Worm (Caenorhabditis elegans) whole organism, L4 larva: ENCODE data around the gene F40C5.1.

Experiments
- D1046.2 ChIP-seq: fragments of 200-800 bp; sonication (Bioruptor generic); IDR thresholded peaks from 2 replicates; pipeline ENCODE4 v1.3.6; 2022; ENCODE audit warnings: missing genetic modification characterization, missing compliant biosample characterization
- F37D6.2 ChIP-seq: sonication (generic microtip); optimal IDR thresholded peaks from 2 replicates; lab custom pipeline; 2016; ENCODE audit warnings: mild to moderate bottlenecking, missing genetic modification characterization, missing compliant biosample characterization
- F44E2.7 ChIP-seq: fragments of 200-800 bp; sonication (Bioruptor generic); IDR thresholded peaks from 2 replicates; pipeline ENCODE4 v2.1.2; 2022; ENCODE audit warnings: missing genetic modification characterization, missing compliant biosample characterization
- F49E8.2 ChIP-seq: sonication (generic microtip); optimal IDR thresholded peaks from 2 replicates; lab custom pipeline; 2016; ENCODE audit warnings: missing compliant biosample characterization, mild to moderate bottlenecking, missing genetic modification characterization, borderline replicate concordance
- R02D3.7 ChIP-seq: fragments of 150-350 bp; sonication (generic microtip); optimal IDR thresholded peaks from 3 replicates; lab custom pipeline; 2014; ENCODE audit warnings: missing biosample characterization, missing genetic modification characterization
- T20F7.1 ChIP-seq: fragments of 200-800 bp; sonication (Bioruptor generic); optimal IDR thresholded peaks from 2 replicates; lab custom pipeline; 2018; ENCODE audit warnings: mild to moderate bottlenecking, missing genetic modification characterization, missing compliant biosample characterization
- Y105C5A.15 ChIP-seq: fragments of 200-800 bp; sonication (Bioruptor generic); IDR thresholded peaks from 2 replicates; pipeline ENCODE4 v1.3.6; 2022; ENCODE audit warnings: missing genetic modification characterization, missing compliant biosample characterization
- Y48G9A.11 ChIP-seq: fragments of 200-800 bp; sonication (Bioruptor generic); IDR thresholded peaks from 2 replicates; pipeline ENCODE4 v1.3.6; 2022; ENCODE audit warnings: missing genetic modification reagents, missing genetic modification characterization, missing compliant biosample characterization
- ZK337.2 ChIP-seq: fragments of 200-800 bp; sonication (Bioruptor generic); IDR thresholded peaks from 2 replicates; pipeline ENCODE4 v1.3.6; 2022; ENCODE audit warnings: missing genetic modification reagents, missing genetic modification characterization, missing compliant biosample characterization
- ama-1 ChIP-seq: fragments of 150-350 bp; optimal IDR thresholded peaks from 2 replicates; lab custom pipeline; 2014; ENCODE audit warnings: inconsistent platforms, mixed read lengths
- ceh-20 ChIP-seq: fragments of 200-800 bp; sonication (Bioruptor generic); IDR thresholded peaks from 2 replicates; pipeline ENCODE4 v1.3.6; 2022; ENCODE audit warnings: missing genetic modification reagents, missing genetic modification characterization, missing compliant biosample characterization
- ceh-28 ChIP-seq: fragments of 150-350 bp; optimal IDR thresholded peaks from 2 replicates; lab custom pipeline; 2014; ENCODE audit warnings: missing biosample characterization, missing genetic modification reagents, missing genetic modification characterization
- daf-16 ChIP-seq, 3 experiments: sonication (generic microtip); optimal IDR thresholded peaks; 2 replicates each; lab custom pipeline; 2016 to 2017; ENCODE audit warnings: missing genetic modification characterization in 3 of 3, missing genetic modification reagents in 3 of 3, mild to moderate bottlenecking in 2 of 3, missing compliant biosample characterization in 2 of 3, missing biosample characterization in 1 of 3, moderate library complexity in 1 of 3
- daf-19 ChIP-seq: fragments of 200-800 bp; sonication (Bioruptor generic); conservative IDR thresholded peaks from 2 replicates; pipeline ENCODE4 v1.3.6; 2022; ENCODE audit warnings: missing genetic modification characterization, missing compliant biosample characterization
- dmd-6 ChIP-seq: fragments of 200-800 bp; sonication (Bioruptor generic); IDR thresholded peaks from 2 replicates; pipeline ENCODE4 v1.3.6; 2022; ENCODE audit warnings: missing genetic modification reagents, missing genetic modification characterization, missing compliant biosample characterization
- dmd-8 ChIP-seq: fragments of 200-800 bp; sonication (Bioruptor generic); IDR thresholded peaks from 2 replicates; pipeline ENCODE4 v1.3.6; 2022; ENCODE audit warnings: missing genetic modification characterization, missing compliant biosample characterization
- dpl-1 ChIP-seq: fragments of 150-350 bp; optimal IDR thresholded peaks from 2 replicates; lab custom pipeline; 2014; ENCODE audit warnings: missing biosample characterization, missing genetic modification reagents, missing genetic modification characterization
- duxl-1 ChIP-seq: sonication (generic microtip); optimal IDR thresholded peaks from 2 replicates; lab custom pipeline; 2016; ENCODE audit warnings: mild to moderate bottlenecking, missing genetic modification characterization, moderate library complexity, missing compliant biosample characterization; ENCODE audit not compliant: poor library complexity
- dve-1 ChIP-seq: sonication (generic microtip); optimal IDR thresholded peaks from 2 replicates; lab custom pipeline; 2017; ENCODE audit warnings: antibody characterized with exemption, mild to moderate bottlenecking, missing genetic modification characterization, missing compliant biosample characterization; ENCODE audit not compliant: insufficient read depth
- egl-27 ChIP-seq: sonication (generic microtip); optimal IDR thresholded peaks from 3 replicates; lab custom pipeline; 2017; ENCODE audit warnings: missing biosample characterization, missing genetic modification reagents, missing genetic modification characterization
- hlh-30 ChIP-seq: sonication (generic microtip); optimal IDR thresholded peaks from 2 replicates; lab custom pipeline; 2017; ENCODE audit warnings: antibody characterized with exemption, mild to moderate bottlenecking, missing genetic modification characterization, missing compliant biosample characterization; ENCODE audit not compliant: insufficient read depth
- hmg-1.1 ChIP-seq: fragments of 200-800 bp; sonication (Bioruptor generic); IDR thresholded peaks from 2 replicates; pipeline ENCODE4 v1.3.6; 2022; ENCODE audit warnings: missing genetic modification reagents, missing genetic modification characterization, missing compliant biosample characterization
- lim-7 ChIP-seq: fragments of 200-800 bp; sonication (Bioruptor generic); IDR thresholded peaks from 2 replicates; pipeline ENCODE4 v1.3.6; 2022; ENCODE audit warnings: missing genetic modification characterization, missing compliant biosample characterization
- lin-38 ChIP-seq: fragments of 200-800 bp; sonication (Bioruptor generic); IDR thresholded peaks from 2 replicates; pipeline ENCODE4 v1.3.6; 2022; ENCODE audit warnings: missing genetic modification reagents, missing genetic modification characterization, missing compliant biosample characterization
- madf-9 ChIP-seq: fragments of 200-800 bp; sonication (Bioruptor generic); conservative IDR thresholded peaks from 2 replicates; pipeline ENCODE4 v1.3.6; 2022; ENCODE audit warnings: missing genetic modification reagents, missing genetic modification characterization, missing compliant biosample characterization
- mdt-29 ChIP-seq: fragments of 200-800 bp; sonication (Bioruptor generic); IDR thresholded peaks from 2 replicates; pipeline ENCODE4 v1.3.6; 2022; ENCODE audit warnings: missing genetic modification reagents, missing genetic modification characterization, missing compliant biosample characterization
- mep-1 ChIP-seq: fragments of 150-350 bp; sonication (generic microtip); optimal IDR thresholded peaks from 3 replicates; lab custom pipeline; 2014; ENCODE audit warnings: missing biosample characterization, missing genetic modification characterization
- mxl-2 ChIP-seq: fragments of 200-800 bp; sonication (Bioruptor generic); conservative IDR thresholded peaks from 2 replicates; pipeline ENCODE4 v1.3.6; 2022; ENCODE audit warnings: missing genetic modification reagents, missing genetic modification characterization, missing compliant biosample characterization
- mxl-3 ChIP-seq: fragments of 200-800 bp; sonication (Bioruptor generic); optimal IDR thresholded peaks from 2 replicates; lab custom pipeline; 2018; ENCODE audit warnings: mild to moderate bottlenecking, missing genetic modification characterization, missing compliant biosample characterization
- nhr-11 ChIP-seq: fragments of 150-350 bp; optimal IDR thresholded peaks from 2 replicates; lab custom pipeline; 2014; ENCODE audit warnings: missing biosample characterization, missing genetic modification characterization
- nhr-111 ChIP-seq: fragments of 200-800 bp; sonication (Bioruptor generic); optimal IDR thresholded peaks from 2 replicates; lab custom pipeline; 2018; ENCODE audit warnings: mild to moderate bottlenecking, missing genetic modification characterization, missing compliant biosample characterization
- nhr-25 ChIP-seq: sonication (generic microtip); optimal IDR thresholded peaks from 2 replicates; lab custom pipeline; 2017; ENCODE audit warnings: missing genetic modification characterization, mild to moderate bottlenecking, missing compliant biosample characterization, antibody characterized with exemption, moderate library complexity, borderline replicate concordance; ENCODE audit not compliant: insufficient read depth
- nhr-41 ChIP-seq: fragments of 200-800 bp; sonication (Bioruptor generic); IDR thresholded peaks from 2 replicates; pipeline ENCODE4 v1.3.6; 2022; ENCODE audit warnings: missing genetic modification reagents, missing genetic modification characterization, missing compliant biosample characterization
- nhr-6 ChIP-seq: fragments of 150-350 bp; optimal IDR thresholded peaks from 2 replicates; lab custom pipeline; 2014; ENCODE audit warnings: missing biosample characterization, missing genetic modification characterization
- pqm-1 ChIP-seq: sonication (generic microtip); optimal IDR thresholded peaks from 2 replicates; lab custom pipeline; 2017; ENCODE audit warnings: missing biosample characterization, missing genetic modification characterization
- saeg-2 ChIP-seq: fragments of 200-800 bp; sonication (Bioruptor generic); IDR thresholded peaks from 2 replicates; pipeline ENCODE4 v1.3.6; 2022; ENCODE audit warnings: missing genetic modification reagents, missing genetic modification characterization, missing compliant biosample characterization
- sdz-12 ChIP-seq: fragments of 200-800 bp; sonication (Bioruptor generic); optimal IDR thresholded peaks from 2 replicates; lab custom pipeline; 2018; ENCODE audit warnings: mild to moderate bottlenecking, missing genetic modification characterization, missing compliant biosample characterization
- snpc-4 ChIP-seq: fragments of 150-350 bp; optimal IDR thresholded peaks from 2 replicates; lab custom pipeline; 2014; ENCODE audit warnings: missing biosample characterization, missing genetic modification characterization
- spr-3 ChIP-seq: fragments of 200-800 bp; sonication (Bioruptor generic); optimal IDR thresholded peaks from 2 replicates; lab custom pipeline; 2018; ENCODE audit warnings: mild to moderate bottlenecking, missing genetic modification characterization, missing compliant biosample characterization
- tra-1 ChIP-seq: fragments of 200-800 bp; sonication (Bioruptor generic); IDR thresholded peaks from 2 replicates; pipeline ENCODE4 v1.3.6; 2022; ENCODE audit warnings: missing genetic modification reagents, missing genetic modification characterization, missing compliant biosample characterization
- unc-130 ChIP-seq: sonication (generic microtip); optimal IDR thresholded peaks from 2 replicates; lab custom pipeline; 2016; ENCODE audit warnings: missing genetic modification reagents, missing genetic modification characterization, missing compliant biosample characterization
- unc-39 ChIP-seq: sonication (generic microtip); optimal IDR thresholded peaks from 2 replicates; lab custom pipeline; 2017; ENCODE audit warnings: missing biosample characterization, missing genetic modification characterization
- zfp-2 ChIP-seq: sonication (generic microtip); optimal IDR thresholded peaks from 2 replicates; lab custom pipeline; 2016; ENCODE audit warnings: mild to moderate bottlenecking, missing genetic modification characterization, missing compliant biosample characterization
- zfp-3 ChIP-seq: fragments of 200-800 bp; sonication (Bioruptor generic); conservative IDR thresholded peaks from 2 replicates; pipeline ENCODE4 v1.3.6; 2022; ENCODE audit warnings: missing genetic modification reagents, missing genetic modification characterization, missing compliant biosample characterization
- zip-11 ChIP-seq: fragments of 200-800 bp; sonication (Bioruptor generic); IDR thresholded peaks from 2 replicates; pipeline ENCODE4 v1.3.6; 2022; ENCODE audit warnings: missing genetic modification characterization, missing compliant biosample characterization
- ztf-11 ChIP-seq: fragments of 150-350 bp; optimal IDR thresholded peaks from 2 replicates; lab custom pipeline; 2014; ENCODE audit warnings: missing biosample characterization, missing genetic modification characterization

F40C5.1 gene

DNA sequence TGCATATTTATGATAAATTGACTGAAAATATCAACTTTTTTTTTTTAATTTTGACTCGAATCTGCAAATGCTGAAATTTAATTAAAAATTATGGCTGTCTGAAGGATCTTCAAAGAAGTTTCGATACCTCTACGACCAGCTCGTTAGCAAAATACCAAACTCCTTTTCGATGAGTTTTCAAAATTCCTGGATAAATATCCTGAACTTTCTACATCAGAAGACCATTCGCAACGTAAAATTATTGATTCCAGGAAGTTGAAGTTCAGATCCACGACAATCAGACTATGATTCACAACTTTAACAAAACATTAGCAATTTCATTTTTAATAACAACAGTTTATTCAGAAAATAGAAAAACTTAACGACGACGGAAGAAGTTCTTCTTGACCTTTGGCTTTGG lies 12.5 kb downstream of the F40C5.1 start (continued):
- TF ChIP-seq pqm-1 (tag; lab: Kevin White, UChicago) (no peak), ZK337.2 (0 out of 2 replicates have a peak, but pooled peaks have one; percentile 14), madf-9 (no peak), Y105C5A.15 (no peak), duxl-1 (tag; lab: Kevin White, UChicago) (no peak), ceh-20 (GFP tag; lab: Robert Waterston, UW) (no peak), dve-1 (no peak), D1046.2 (GFP tag; lab: Robert Waterston, UW) (no peak), Y48G9A.11 (GFP tag; lab: Robert Waterston, UW) (peak; percentile 78), T20F7.1 (GFP tag; lab: Kevin White, UChicago) (no peak), nhr-11 (tag; lab: Kevin White, UChicago) (no peak), mdt-29 (GFP tag; lab: Robert Waterston, UW) (no peak), hlh-30 (no peak), zfp-3 (GFP tag; lab: Robert Waterston, UW) (no peak), snpc-4 (tag; lab: Kevin White, UChicago) (no peak), mxl-2 (no peak), ztf-11 (tag; lab: Kevin White, UChicago) (no peak), unc-130 (GFP tag; lab: Kevin White, UChicago) (peak; percentile 54), nhr-6 (tag; lab: Kevin White, UChicago) (no peak), tra-1 (GFP tag; lab: Robert Waterston, UW) (no peak), egl-27 (tag; lab: Kevin White, UChicago) (no peak), ceh-28 (no peak), ama-1 (lab: Kevin White, UChicago) (peak; percentile 87), F37D6.2 (tag; lab: Kevin White, UChicago) (no peak), nhr-41 (GFP tag; lab: Robert Waterston, UW) (no peak), F49E8.2 (peak; percentile 88), dmd-8 (peak; percentile 40; the same call in 1 of the 2 replicates), lim-7 (GFP tag; lab: Robert Waterston, UW) (no peak), zfp-2 (tag; lab: Kevin White, UChicago) (no peak), dmd-6 (GFP tag; lab: Robert Waterston, UW) (no peak), daf-16 (GFP tag; optimal IDR thresholded peaks at IDR 0.05; lab: Kevin White, UChicago) (no peak), daf-16 (tag; optimal IDR thresholded peaks at IDR 0.05; lab: Kevin White, UChicago) (peak; percentile 42), spr-3 (GFP tag; lab: Kevin White, UChicago) (no peak), unc-39 (no peak), mxl-3 (GFP tag; lab: Kevin White, UChicago) (no peak), saeg-2 (no peak), R02D3.7 (tag; lab: Kevin White, UChicago) (no peak), nhr-25 (no peak), mep-1 (tag; lab: Kevin White, UChicago) (no peak), sdz-12 (GFP tag; lab: Kevin White, UChicago) (no peak), hmg-1.1 (GFP tag; lab: Robert Waterston, UW) (no peak), dpl-1 (GFP tag; lab: Kevin White, UChicago) (no peak), zip-11 (no peak), daf-19 (GFP tag; lab: Robert Waterston, UW) (no peak), lin-38 (GFP tag; lab: Robert Waterston, UW) (peak; percentile 57), F44E2.7 (no peak), nhr-111 (GFP tag; lab: Kevin White, UChicago) (no peak)
- TF ChIP-seq, all 104 proteins: peak for 14
